Worm (Caenorhabditis elegans): Measurements from ENCODE around the gene ZK632.11.
A peak's percentile ranks its signal among the peaks of the same experiment; 100 is the strongest.

The ZK632.11 gene

ce11 chrIII:9789083-9789482, 38.6 kb upstream of the ZK632.11 start:
- TF ChIP-seq nfya-1 (tag; optimal IDR thresholded peaks at IDR 0.05) (peak; percentile 84), ceh-45 (GFP tag; IDR thresholded peaks at IDR 0.05) (no peak)

ce11 chrIII:9789607-9790073, 38.1 kb upstream of the ZK632.11 start, which contains the start of gene R10E11.5:
Gene R10E11.5 (minus strand): TSS chrIII:9789657.
- TF ChIP-seq nfya-1 (tag; optimal IDR thresholded peaks at IDR 0.05) (peak; percentile 51), hlh-6 (tag; optimal IDR thresholded peaks at IDR 0.05) (no peak), hlh-15 (tag; optimal IDR thresholded peaks at IDR 0.05) (no peak)

- no peak for TF ChIP-seq K02D7.2 (tag; optimal IDR thresholded peaks at IDR 0.05)
- TF ChIP-seq C38D4.7 (GFP tag; optimal IDR thresholded peaks at IDR 0.05), result no peak
- TF ChIP-seq unc-55 (GFP tag; optimal IDR thresholded peaks at IDR 0.05), result no peak
- no peak for TF ChIP-seq syd-9 (tag; optimal IDR thresholded peaks at IDR 0.05)
- no peak for TF ChIP-seq ceh-14 (tag; optimal IDR thresholded peaks at IDR 0.05)
- no peak for TF ChIP-seq madf-2 (tag; optimal IDR thresholded peaks at IDR 0.05)
- TF ChIP-seq pax-1 (tag; optimal IDR thresholded peaks at IDR 0.05), result no peak
- no peak for TF ChIP-seq fkh-6 (tag; optimal IDR thresholded peaks at IDR 0.05)
- no peak for TF ChIP-seq ref-2 (tag; optimal IDR thresholded peaks at IDR 0.05)
- no peak for TF ChIP-seq unc-86 (tag; optimal IDR thresholded peaks at IDR 0.05)
- no peak for TF ChIP-seq tbx-2 (tag; optimal IDR thresholded peaks at IDR 0.05)
- TF ChIP-seq ahr-1 (tag; optimal IDR thresholded peaks at IDR 0.05), result no peak
- no peak for TF ChIP-seq nhr-11 (tag; optimal IDR thresholded peaks at IDR 0.05)
- TF ChIP-seq ceh-48 (tag; optimal IDR thresholded peaks at IDR 0.05), result no peak
- TF ChIP-seq hlh-15 (tag; optimal IDR thresholded peaks at IDR 0.05), result no peak
- no peak for TF ChIP-seq hlh-8 (tag; optimal IDR thresholded peaks at IDR 0.05)
- TF ChIP-seq ceh-18 (tag; optimal IDR thresholded peaks at IDR 0.05), result no peak
These were observed 33.9 kb upstream of the ZK632.11 start, which contains the start of the genes R10E11.9 and mcm-6 for ce11 chrIII:9793592-9794417. Gene R10E11.9 (minus strand): TSS chrIII:9793642. Gene mcm-6 (plus strand): TSS chrIII:9794367.

DNA sequence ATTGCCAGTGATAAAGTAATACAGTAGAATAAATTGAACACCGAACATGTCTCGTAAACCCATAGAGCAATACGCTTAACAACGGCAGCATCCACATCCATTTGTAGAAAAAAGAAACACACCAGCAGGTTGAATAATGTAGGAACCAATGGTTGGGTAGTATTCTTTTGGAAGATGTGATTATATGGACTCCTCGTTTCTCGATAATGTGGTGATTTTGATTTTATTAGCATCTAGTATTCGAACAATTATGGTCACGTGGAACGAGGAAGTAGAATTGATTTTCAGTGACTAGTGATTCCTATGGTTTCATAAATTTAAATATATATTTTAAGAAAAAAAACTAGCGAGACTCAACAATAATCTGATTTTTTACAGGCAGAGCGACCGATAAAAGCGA, 31.3 kb upstream of the ZK632.11 start, which contains the start of gene srxa-10:
Gene srxa-10 (minus strand): TSS at position 101 of the 400 bp plus-strand sequence.
- TF ChIP-seq ets-4 (tag; optimal IDR thresholded peaks at IDR 0.05) (no peak), nhr-11 (tag; optimal IDR thresholded peaks at IDR 0.05) (no peak), ttx-3 (tag; optimal IDR thresholded peaks at IDR 0.05) (no peak), ceh-45 (GFP tag; IDR thresholded peaks at IDR 0.05) (no peak), mec-3 (tag; optimal IDR thresholded peaks at IDR 0.05; ENCODE audit: borderline replicate concordance) (no peak), ceh-30 (tag; optimal IDR thresholded peaks at IDR 0.05) (no peak), K02D7.2 (tag; optimal IDR thresholded peaks at IDR 0.05) (no peak), lim-6 (tag; optimal IDR thresholded peaks at IDR 0.05) (no peak)

DNA sequence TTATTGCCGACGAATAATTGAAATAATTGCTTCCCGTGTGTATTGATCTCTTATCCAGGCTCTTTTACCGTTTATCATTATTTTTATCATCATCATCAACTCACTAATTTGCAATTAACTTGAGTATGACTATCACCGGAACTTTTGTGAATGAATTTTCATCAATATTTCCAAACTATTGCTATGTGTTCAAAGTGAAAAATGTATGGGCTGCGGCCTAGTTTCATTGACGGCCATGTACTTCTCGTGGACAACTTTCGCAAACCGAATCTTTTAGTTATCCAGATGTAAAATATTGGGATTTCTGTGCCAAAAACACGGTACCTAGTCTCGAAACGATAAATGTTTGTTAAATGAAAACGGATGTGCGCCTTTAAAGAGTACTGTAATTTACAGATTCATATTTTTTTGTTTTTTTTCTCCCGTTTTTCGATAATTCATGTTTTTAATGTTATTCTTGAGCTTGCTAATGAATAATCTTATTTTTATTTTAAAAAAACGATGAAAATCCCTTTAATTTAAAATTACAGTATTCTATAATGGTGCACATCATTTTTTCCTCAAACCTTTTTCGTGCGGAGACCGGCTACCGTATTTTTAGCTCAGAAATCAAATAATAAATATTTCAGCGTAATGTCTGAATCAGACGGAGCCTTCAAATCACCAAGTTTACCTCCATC, 29.1 kb upstream of the ZK632.11 start, which contains the start of gene ZK632.2:
Gene ZK632.2 (plus strand): TSS at position 630 of the 680 bp plus-strand sequence.
- no peak for TF ChIP-seq odd-2 (tag; optimal IDR thresholded peaks at IDR 0.05)
- no peak for TF ChIP-seq tbx-7 (tag; optimal IDR thresholded peaks at IDR 0.05)
- no peak for TF ChIP-seq ceh-6 (GFP tag; optimal IDR thresholded peaks at IDR 0.05)
- TF ChIP-seq pha-2 (tag; optimal IDR thresholded peaks at IDR 0.05), result no peak
- no peak for TF ChIP-seq elt-2 (tag; optimal IDR thresholded peaks at IDR 0.05)
- no peak for TF ChIP-seq ceh-14 (tag; optimal IDR thresholded peaks at IDR 0.05)
- TF ChIP-seq zip-5 (tag; optimal IDR thresholded peaks at IDR 0.05), result no peak
- no peak for TF ChIP-seq ama-1 (optimal IDR thresholded peaks at IDR 0.05)
- no peak for TF ChIP-seq hlh-15 (tag; optimal IDR thresholded peaks at IDR 0.05)
- TF ChIP-seq nfya-1 (tag; optimal IDR thresholded peaks at IDR 0.05), result no peak
